Worm (Caenorhabditis elegans): Measurements from ENCODE around the gene prmt-1.

Gene prmt-1

ce11 chrV:20220604-20221003 is 48.9 kb downstream of the prmt-1 start:
- no peak for TF ChIP-seq mep-1 (tag; optimal IDR thresholded peaks at IDR 0.05)
- TF ChIP-seq ces-1 (GFP tag; optimal IDR thresholded peaks at IDR 0.05) = peak; percentile 98
- TF ChIP-seq ceh-43 (GFP tag; optimal IDR thresholded peaks at IDR 0.05) = peak; percentile 33
